Fruit fly (Drosophila melanogaster): ENCODE measurements around the gene Uxs.

DNA sequence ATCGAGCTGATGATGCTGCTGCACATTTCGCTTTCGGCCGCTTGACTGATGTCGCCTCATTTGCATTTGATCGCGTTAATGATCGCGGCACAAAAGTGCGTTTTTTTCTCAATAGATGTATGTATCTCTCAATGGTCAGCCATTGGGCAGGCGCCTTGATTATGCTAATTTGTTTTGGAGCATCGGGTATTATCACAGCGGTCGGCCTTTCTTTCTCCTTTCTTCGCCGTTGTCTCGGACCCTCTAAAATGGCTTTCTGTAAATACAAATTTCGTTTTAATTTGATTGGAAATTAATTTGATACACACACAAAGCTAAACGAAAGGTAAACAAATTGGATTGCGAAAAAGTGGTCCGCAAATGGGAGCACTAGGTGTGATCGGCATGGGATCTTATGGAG lies 25.4 kb upstream of the Uxs start:
- TF ChIP-seq Lpt (GFP tag; optimal IDR thresholded peaks at IDR 0.05) = no peak
- no peak for TF ChIP-seq CG10147 (GFP tag; optimal IDR thresholded peaks at IDR 0.05)
- TF ChIP-seq YL-1 (GFP tag; optimal IDR thresholded peaks at IDR 0.05) = no peak
- no peak for TF ChIP-seq phol (tag; optimal IDR thresholded peaks at IDR 0.05)
- no peak for TF ChIP-seq CG14050 (GFP tag; IDR thresholded peaks at IDR 0.05)
- TF ChIP-seq sens (GFP tag) = no peak
- no peak for TF ChIP-seq Tbp (GFP tag; optimal IDR thresholded peaks at IDR 0.05)
- no peak for TF ChIP-seq stc (GFP tag; IDR thresholded peaks at IDR 0.05)
- TF ChIP-seq Hey (tag; optimal IDR thresholded peaks at IDR 0.05) = no peak
- no peak for TF ChIP-seq sd (tag; optimal IDR thresholded peaks at IDR 0.05)
- no peak for TF ChIP-seq CG8924 (tag; optimal IDR thresholded peaks at IDR 0.05)
- no peak for TF ChIP-seq CG2678 (tag; optimal IDR thresholded peaks at IDR 0.05)
- TF ChIP-seq CG17912 (GFP tag; optimal IDR thresholded peaks at IDR 0.05) = no peak
- no peak for TF ChIP-seq Ravus (GFP tag; IDR thresholded peaks at IDR 0.05)

Data from whole organism, embryonic.